Fruit fly (Drosophila melanogaster): Measurements from ENCODE around the gene eIF3f1.

Gene eIF3f1

dm6 chr3R:4705167-4705566 lies 8.8 kb downstream of the eIF3f1 start (continued):
- peak; percentile 79 for TF ChIP-seq CG42726 (GFP tag; IDR thresholded peaks at IDR 0.05; ENCODE audit: partially characterized antibody)
- no peak for TF ChIP-seq CG31441 (GFP tag; IDR thresholded peaks at IDR 0.05)
- no peak for TF ChIP-seq prd (optimal IDR thresholded peaks at IDR 0.05)
- no peak for TF ChIP-seq prd (GFP tag; IDR thresholded peaks at IDR 0.05)
- TF ChIP-seq Mes4 (GFP tag; optimal IDR thresholded peaks at IDR 0.05): no peak
- no peak for TF ChIP-seq sens-2 (GFP tag; IDR thresholded peaks at IDR 0.05)
- TF ChIP-seq CG31224 (GFP tag; IDR thresholded peaks at IDR 0.05): no peak
- TF ChIP-seq CG11696 (GFP tag; IDR thresholded peaks at IDR 0.05): no peak
- TF ChIP-seq CG6683 (GFP tag; optimal IDR thresholded peaks at IDR 0.05): no peak
- TF ChIP-seq Med (GFP tag): no peak
- no peak for TF ChIP-seq kay (GFP tag; optimal IDR thresholded peaks at IDR 0.05)
- TF ChIP-seq unpg (GFP tag; optimal IDR thresholded peaks at IDR 0.05): no peak
- TF ChIP-seq Lpt (GFP tag; optimal IDR thresholded peaks at IDR 0.05): no peak
- no peak for TF ChIP-seq CG13775 (GFP tag; optimal IDR thresholded peaks at IDR 0.05)
- no peak for TF ChIP-seq CG34422 (GFP tag; IDR thresholded peaks at IDR 0.05)
- TF ChIP-seq CG10274 (GFP tag; optimal IDR thresholded peaks at IDR 0.05): no peak
- peak; percentile 90 for TF ChIP-seq CG31365 (tag; optimal IDR thresholded peaks at IDR 0.05)
- TF ChIP-seq repo (GFP tag; optimal IDR thresholded peaks at IDR 0.05): no peak
- no peak for TF ChIP-seq CG14050 (GFP tag; IDR thresholded peaks at IDR 0.05)
- TF ChIP-seq vnd (GFP tag; IDR thresholded peaks at IDR 0.05; ENCODE audit: partially characterized antibody): no peak
- no peak for TF ChIP-seq Ssrp (tag; optimal IDR thresholded peaks at IDR 0.05)
- TF ChIP-seq CG4282 (GFP tag; optimal IDR thresholded peaks at IDR 0.05): no peak
- TF ChIP-seq CG18764 (GFP tag; optimal IDR thresholded peaks at IDR 0.05): no peak
- TF ChIP-seq H15 (GFP tag; IDR thresholded peaks at IDR 0.05): no peak
- TF ChIP-seq CG14441 (GFP tag; IDR thresholded peaks at IDR 0.05): no peak
- TF ChIP-seq en (GFP tag; optimal IDR thresholded peaks at IDR 0.05): no peak
- 0 out of 3 replicates have a peak, but pooled peaks have one; percentile 16 for TF ChIP-seq CG14860 (GFP tag; IDR thresholded peaks at IDR 0.05; ENCODE audit: partially characterized antibody)
- no peak for TF ChIP-seq Optix (GFP tag; IDR thresholded peaks at IDR 0.05)
- TF ChIP-seq Atf-2 (GFP tag; optimal IDR thresholded peaks at IDR 0.05): no peak
- no peak for TF ChIP-seq Dfd (GFP tag; optimal IDR thresholded peaks at IDR 0.05)
- no peak for TF ChIP-seq seq (GFP tag; IDR thresholded peaks at IDR 0.05)
- TF ChIP-seq ems (GFP tag; optimal IDR thresholded peaks at IDR 0.05): no peak
- no peak for TF ChIP-seq CG3065 (GFP tag; optimal IDR thresholded peaks at IDR 0.05)
- no peak for TF ChIP-seq CG2889 (GFP tag; IDR thresholded peaks at IDR 0.05)
- no peak for TF ChIP-seq az2 (GFP tag; optimal IDR thresholded peaks at IDR 0.05)
- TF ChIP-seq Dad (GFP tag; optimal IDR thresholded peaks at IDR 0.05): no peak
- TF ChIP-seq sens (GFP tag): no peak
- TF ChIP-seq lab (GFP tag; optimal IDR thresholded peaks at IDR 0.05): no peak
- no peak for TF ChIP-seq CG13287 (GFP tag; IDR thresholded peaks at IDR 0.05; ENCODE audit: partially characterized antibody)

- TF ChIP-seq otp (GFP tag; IDR thresholded peaks at IDR 0.05): no peak
- TF ChIP-seq Asciz (GFP tag; optimal IDR thresholded peaks at IDR 0.05): peak; percentile 11
- TF ChIP-seq ATbp (GFP tag; optimal IDR thresholded peaks at IDR 0.05): peak; percentile 35
- TF ChIP-seq Lim3 (GFP tag; IDR thresholded peaks at IDR 0.05): no peak
- peak; percentile 63 for TF ChIP-seq sens (GFP tag)
- TF ChIP-seq CTCF (GFP tag; optimal IDR thresholded peaks at IDR 0.05): peak; percentile 1
These were observed 19.2 kb downstream of the eIF3f1 start for dm6 chr3R:4694805-4695204.

All from whole organism, embryonic.